Worm (Caenorhabditis elegans) whole organism, midembryonic: ENCODE data around the gene ZK688.7.

Source experiments
- T22C8.4 ChIP-seq: fragments of 200-800 bp; sonication (Bioruptor generic); IDR thresholded peaks from 2 replicates; pipeline ENCODE4 v1.3.6; 2022; ENCODE audit warnings: missing genetic modification characterization, missing compliant biosample characterization
- cog-1 ChIP-seq: sonication (generic microtip); optimal IDR thresholded peaks from 2 replicates; lab custom pipeline; 2016; ENCODE audit warnings: missing genetic modification characterization, missing compliant biosample characterization
- flt-1 ChIP-seq: fragments of 200-800 bp; sonication (Bioruptor generic); IDR thresholded peaks from 2 replicates; pipeline ENCODE4 v1.3.6; 2022; ENCODE audit warnings: missing genetic modification characterization, missing compliant biosample characterization
- klf-2 ChIP-seq: fragments of 200-800 bp; sonication (Bioruptor generic); conservative IDR thresholded peaks from 2 replicates; pipeline ENCODE4 v1.3.6; 2022; ENCODE audit warnings: missing genetic modification reagents, missing genetic modification characterization, missing compliant biosample characterization
- med-1 ChIP-seq: sonication (generic microtip); optimal IDR thresholded peaks from 2 replicates; lab custom pipeline; 2017; ENCODE audit warnings: missing genetic modification characterization, mild to moderate bottlenecking, missing compliant biosample characterization, antibody characterized with exemption, missing genetic modification reagents; ENCODE audit not compliant: insufficient read depth
- ref-1 ChIP-seq: fragments of 200-800 bp; sonication (Bioruptor generic); conservative IDR thresholded peaks from 2 replicates; pipeline ENCODE4 v1.3.6; 2022; ENCODE audit warnings: missing genetic modification reagents, missing genetic modification characterization, missing compliant biosample characterization
- ztf-23 ChIP-seq: fragments of 200-800 bp; sonication (Bioruptor generic); IDR thresholded peaks from 2 replicates; pipeline ENCODE4 v1.3.6; 2022; ENCODE audit warnings: missing genetic modification reagents, missing genetic modification characterization, missing compliant biosample characterization
- ztf-29 ChIP-seq: fragments of 200-800 bp; sonication (Bioruptor generic); IDR thresholded peaks from 2 replicates; pipeline ENCODE4 v1.3.6; 2022; ENCODE audit warnings: missing genetic modification reagents, missing genetic modification characterization, missing compliant biosample characterization

ce11 chrIII:7873481-7873880, 38.0 kb downstream of the ZK688.7 start, which contains the start of gene tyr-1:
- TF ChIP-seq ref-1 (GFP tag; lab: Robert Waterston, UW): no peak
- no peak for TF ChIP-seq klf-2 (GFP tag; lab: Robert Waterston, UW)
- no peak for TF ChIP-seq flt-1 (GFP tag; lab: Robert Waterston, UW)
- no peak for TF ChIP-seq T22C8.4 (GFP tag; lab: Robert Waterston, UW)
- TF ChIP-seq med-1 (GFP tag; lab: Kevin White, UChicago): no peak
- no peak for TF ChIP-seq ztf-23 (GFP tag; lab: Robert Waterston, UW)
- TF ChIP-seq ztf-29: no peak
- no peak for TF ChIP-seq cog-1 (tag; lab: Kevin White, UChicago)
